Worm (Caenorhabditis elegans): Measurements from ENCODE around the gene fbxb-97.

Gene fbxb-97

DNA sequence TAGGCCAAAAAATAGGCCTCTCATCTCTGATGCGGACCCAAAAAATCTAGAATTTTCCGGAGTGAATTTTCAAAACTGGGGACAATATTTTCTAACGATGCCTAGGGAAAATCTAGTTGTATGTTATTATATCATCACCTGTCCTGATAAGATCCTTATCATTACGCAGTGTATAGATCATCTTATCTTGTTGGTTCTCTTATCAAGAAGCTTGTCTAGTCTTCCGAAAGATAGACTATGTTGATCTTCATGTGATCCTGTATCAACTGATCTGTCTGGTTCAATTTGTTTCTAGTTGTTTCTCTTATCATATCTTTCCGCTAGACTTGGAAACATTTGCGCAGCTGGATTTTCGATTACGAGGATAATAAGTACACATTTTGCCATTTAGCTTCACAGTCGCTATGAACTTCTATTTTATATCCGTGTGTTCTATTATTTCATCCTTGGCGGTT, 2.9 kb upstream of the fbxb-97 start, which contains the start of gene C52E2.3:
TSS of gene C52E2.3 (plus strand) at position 405 of the 455 bp plus-strand sequence.
- TF ChIP-seq elt-1 (tag; optimal IDR thresholded peaks at IDR 0.05; ENCODE audit: borderline replicate concordance, insufficient read depth) (peak; percentile 62), nhr-28 (tag; optimal IDR thresholded peaks at IDR 0.05) (no peak), elt-3 (tag; optimal IDR thresholded peaks at IDR 0.05) (peak; percentile 85)

DNA sequence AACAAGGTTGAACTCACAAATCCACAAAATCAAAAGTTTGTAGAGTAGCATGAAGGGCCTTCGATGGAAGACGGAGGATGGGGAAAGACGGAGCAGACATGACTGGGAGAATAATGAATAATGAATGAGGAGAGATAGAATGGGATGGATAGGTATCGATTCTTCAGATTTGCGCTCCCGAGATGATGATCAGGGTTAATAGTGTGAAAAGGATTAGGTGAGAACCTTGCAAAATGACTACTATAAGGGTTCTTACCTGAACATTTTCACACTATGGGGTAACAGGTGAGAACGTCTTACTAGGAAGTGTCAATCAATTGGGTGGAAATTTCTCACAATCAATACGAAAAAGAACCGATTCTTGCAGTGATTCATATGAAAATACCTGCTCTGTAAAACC, 2.3 kb upstream of the fbxb-97 start, which contains the start of gene fbxb-96:
TSS of gene fbxb-96 (minus strand) at position 101 of the 400 bp plus-strand sequence.
- TF ChIP-seq mab-5 (tag; optimal IDR thresholded peaks at IDR 0.05), result no peak
- TF ChIP-seq nhr-76 (tag; optimal IDR thresholded peaks at IDR 0.05), result no peak
- no peak for TF ChIP-seq mls-2 (tag; optimal IDR thresholded peaks at IDR 0.05)
- no peak for TF ChIP-seq ztf-11 (tag; optimal IDR thresholded peaks at IDR 0.05)
- TF ChIP-seq elt-3 (tag; optimal IDR thresholded peaks at IDR 0.05), result no peak
- TF ChIP-seq lsy-2 (tag; optimal IDR thresholded peaks at IDR 0.05), result no peak
- no peak for TF ChIP-seq snpc-4 (tag; optimal IDR thresholded peaks at IDR 0.05)
- TF ChIP-seq unc-120 (tag; optimal IDR thresholded peaks at IDR 0.05; ENCODE audit: poor library complexity, severe bottlenecking), result no peak

DNA sequence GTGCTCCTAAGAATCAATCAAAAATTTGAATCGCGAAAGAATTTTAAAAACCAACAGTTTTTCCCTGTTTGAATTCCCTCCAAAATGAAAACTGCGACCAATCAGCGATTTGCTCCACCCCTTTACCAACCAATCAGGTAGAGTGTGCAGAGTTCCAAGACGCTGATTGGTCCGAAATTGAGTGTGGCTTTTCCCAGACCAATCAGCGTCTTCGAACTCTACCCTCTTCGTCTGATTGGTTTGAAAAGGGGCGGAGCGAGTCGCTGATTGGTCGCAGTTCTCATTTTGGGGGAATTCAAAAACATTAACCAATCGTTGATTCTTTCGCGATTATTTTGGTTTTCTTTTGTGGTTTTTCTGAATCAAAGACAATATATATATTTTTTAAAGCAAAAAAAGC, 3.4 kb downstream of the fbxb-97 start:
- no peak for TF ChIP-seq sptf-1 (tag; optimal IDR thresholded peaks at IDR 0.05)
- no peak for TF ChIP-seq nhr-237 (tag; optimal IDR thresholded peaks at IDR 0.05)
- TF ChIP-seq nhr-2 (tag; optimal IDR thresholded peaks at IDR 0.05), result no peak
- TF ChIP-seq flh-1 (GFP tag; optimal IDR thresholded peaks at IDR 0.05), result no peak
- no peak for TF ChIP-seq nhr-76 (tag; optimal IDR thresholded peaks at IDR 0.05)
- TF ChIP-seq drap-1 (GFP tag; optimal IDR thresholded peaks at IDR 0.05), result no peak
- TF ChIP-seq lin-32 (GFP tag; optimal IDR thresholded peaks at IDR 0.05), result no peak
- TF ChIP-seq ces-1 (GFP tag; optimal IDR thresholded peaks at IDR 0.05), result no peak
- no peak for TF ChIP-seq bed-3 (GFP tag; optimal IDR thresholded peaks at IDR 0.05)
- TF ChIP-seq nhr-12 (tag; optimal IDR thresholded peaks at IDR 0.05), result no peak

DNA sequence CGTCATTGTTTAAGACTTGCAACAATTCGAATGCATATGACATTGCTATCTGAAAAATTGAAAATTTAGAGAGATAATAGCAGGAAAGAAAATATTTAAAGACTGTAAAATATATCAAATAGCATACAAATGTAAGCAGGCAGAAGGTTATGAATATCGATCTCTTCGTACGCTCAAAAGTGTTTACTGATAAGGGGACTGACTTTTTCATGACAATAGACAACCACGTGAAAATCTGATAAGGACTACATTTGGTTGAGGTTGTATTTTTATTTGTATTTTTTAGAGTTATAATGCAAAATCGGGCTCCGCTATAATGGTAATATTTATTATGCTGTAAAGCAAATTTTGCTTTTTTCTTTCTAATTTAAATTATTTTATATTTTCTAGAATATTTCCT, 5.1 kb downstream of the fbxb-97 start, which contains the start of the genes C52E2.5 and C52E2.4:
TSS of gene C52E2.5 (minus strand) at position 43 of the 400 bp plus-strand sequence.
TSS of gene C52E2.4 (plus strand) at position 252 of the 400 bp plus-strand sequence.
- TF ChIP-seq ceh-43 (GFP tag; optimal IDR thresholded peaks at IDR 0.05) (no peak), M03D4.4 (tag; optimal IDR thresholded peaks at IDR 0.05) (no peak), elt-1 (tag; optimal IDR thresholded peaks at IDR 0.05; ENCODE audit: borderline replicate concordance, insufficient read depth) (no peak), nhr-12 (tag; optimal IDR thresholded peaks at IDR 0.05) (no peak), bed-3 (GFP tag; optimal IDR thresholded peaks at IDR 0.05) (no peak), blmp-1 (tag; optimal IDR thresholded peaks at IDR 0.05) (no peak), nhr-237 (tag; optimal IDR thresholded peaks at IDR 0.05) (no peak), drap-1 (GFP tag; optimal IDR thresholded peaks at IDR 0.05) (no peak), snpc-4 (tag; optimal IDR thresholded peaks at IDR 0.05) (no peak), pha-4 (tag; optimal IDR thresholded peaks at IDR 0.05) (no peak)

DNA sequence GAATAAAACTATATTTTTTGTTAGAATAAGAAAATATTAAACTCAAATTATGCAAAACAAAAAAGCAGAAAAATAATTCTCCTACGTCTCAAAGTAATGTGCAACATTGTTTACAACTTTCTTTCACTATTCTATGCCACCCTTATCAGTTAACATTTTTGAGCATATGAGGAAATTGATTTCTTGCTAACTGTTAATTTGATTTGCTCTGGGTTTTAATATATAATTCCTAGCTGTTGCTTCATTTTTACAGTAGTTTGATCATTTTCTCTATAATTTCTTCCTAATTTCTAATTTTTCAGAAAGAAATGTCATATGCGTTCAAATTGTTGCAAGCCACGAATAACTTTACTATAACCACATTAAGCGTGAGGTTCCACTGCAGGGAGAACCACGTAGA, 11.8 kb downstream of the fbxb-97 start, which contains the start of gene T08E11.1:
TSS of gene T08E11.1 (plus strand) at position 301 of the 400 bp plus-strand sequence.
- TF ChIP-seq nhr-12 (tag; optimal IDR thresholded peaks at IDR 0.05) (no peak), ceh-43 (GFP tag; optimal IDR thresholded peaks at IDR 0.05) (no peak), elt-3 (tag; optimal IDR thresholded peaks at IDR 0.05) (no peak), ceh-83 (GFP tag; optimal IDR thresholded peaks at IDR 0.05) (no peak), unc-120 (tag; optimal IDR thresholded peaks at IDR 0.05; ENCODE audit: poor library complexity, severe bottlenecking) (no peak), ham-2 (GFP tag; optimal IDR thresholded peaks at IDR 0.05) (no peak), lsy-2 (tag; optimal IDR thresholded peaks at IDR 0.05) (no peak), snpc-4 (tag; optimal IDR thresholded peaks at IDR 0.05) (no peak), unc-39 (tag; optimal IDR thresholded peaks at IDR 0.05) (no peak), sptf-1 (tag; optimal IDR thresholded peaks at IDR 0.05) (no peak), elt-1 (tag; optimal IDR thresholded peaks at IDR 0.05; ENCODE audit: borderline replicate concordance, insufficient read depth) (no peak), zip-8 (tag; optimal IDR thresholded peaks at IDR 0.05) (no peak), drap-1 (GFP tag; optimal IDR thresholded peaks at IDR 0.05) (no peak), mab-5 (tag; optimal IDR thresholded peaks at IDR 0.05) (no peak), nhr-76 (tag; optimal IDR thresholded peaks at IDR 0.05) (no peak), bed-3 (GFP tag; optimal IDR thresholded peaks at IDR 0.05) (no peak), sem-2 (GFP tag; optimal IDR thresholded peaks at IDR 0.05) (no peak)

DNA sequence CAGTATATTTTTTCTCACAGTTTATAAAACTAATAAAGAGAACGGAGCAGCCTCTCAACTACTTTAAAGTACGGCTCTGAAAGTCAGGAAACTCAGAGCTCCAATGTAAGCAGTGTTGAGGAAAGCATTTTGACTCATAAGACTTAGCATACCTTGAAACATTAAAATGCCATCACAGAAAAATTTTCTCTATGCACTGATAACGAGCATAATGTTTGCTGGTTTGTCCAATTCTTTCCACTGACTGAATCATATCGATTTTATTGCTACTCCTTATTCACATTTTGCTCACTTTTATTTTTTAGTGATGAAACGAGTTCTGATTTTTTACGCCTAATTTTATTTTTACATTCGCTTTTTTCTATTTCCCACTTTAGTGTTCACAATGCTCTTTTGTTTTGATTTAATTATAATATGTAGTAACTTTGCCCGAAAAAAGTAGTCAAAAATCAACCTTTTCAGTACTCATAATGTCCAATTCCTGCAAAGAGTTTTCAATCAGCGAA, 16.0 kb downstream of the fbxb-97 start, which contains the start of gene math-39:
TSS of gene math-39 (plus strand) at position 456 of the 506 bp plus-strand sequence.
- TF ChIP-seq mep-1 (tag; optimal IDR thresholded peaks at IDR 0.05) (no peak), ham-2 (GFP tag; optimal IDR thresholded peaks at IDR 0.05) (no peak), unc-39 (tag; optimal IDR thresholded peaks at IDR 0.05) (no peak), ceh-83 (GFP tag; optimal IDR thresholded peaks at IDR 0.05) (no peak), ceh-43 (GFP tag; optimal IDR thresholded peaks at IDR 0.05) (no peak), zip-8 (tag; optimal IDR thresholded peaks at IDR 0.05) (no peak), snpc-4 (tag; optimal IDR thresholded peaks at IDR 0.05) (no peak), pha-4 (tag; optimal IDR thresholded peaks at IDR 0.05) (no peak), M03D4.4 (tag; optimal IDR thresholded peaks at IDR 0.05) (no peak), blmp-1 (tag; optimal IDR thresholded peaks at IDR 0.05) (no peak), nhr-12 (tag; optimal IDR thresholded peaks at IDR 0.05) (no peak), lsy-2 (tag; optimal IDR thresholded peaks at IDR 0.05) (no peak), unc-62 (GFP tag; optimal IDR thresholded peaks at IDR 0.05) (no peak), lin-13 (tag; optimal IDR thresholded peaks at IDR 0.05) (no peak), hlh-1 (tag; optimal IDR thresholded peaks at IDR 0.05) (no peak), mab-5 (tag; optimal IDR thresholded peaks at IDR 0.05) (no peak)
